Fruit fly (Drosophila melanogaster) whole organism, wandering third instar larva: ENCODE measurements around the gene CG14864.

Experiments used
- Abd-B ChIP-seq: fragments of >200 bp; optimal IDR thresholded peaks from 2 replicates; lab custom pipeline; 2017; ENCODE audit warnings: missing biosample characterization, missing genetic modification characterization
- CG9705 ChIP-seq: fragments of 200-800 bp; sonication (Bioruptor generic); optimal IDR thresholded peaks from 2 replicates; lab custom pipeline; 2018; ENCODE audit warnings: missing biosample characterization, mild to moderate bottlenecking, missing genetic modification characterization
- Hnf4 ChIP-seq: fragments of 200-800 bp; sonication (Bioruptor generic); optimal IDR thresholded peaks from 2 replicates; lab custom pipeline; 2016; ENCODE audit warnings: missing biosample characterization, mild to moderate bottlenecking, missing genetic modification characterization
- OdsH ChIP-seq: fragments of 200-800 bp; sonication (Bioruptor generic); optimal IDR thresholded peaks from 2 replicates; lab custom pipeline; 2016; ENCODE audit warnings: missing biosample characterization, mild to moderate bottlenecking, missing genetic modification characterization
- Rel ChIP-seq, 2 experiments: fragments of 200-800 bp; sonication (Bioruptor generic) in 1 of 2; optimal IDR thresholded peaks; 2 replicates in 1 of 2; 3 replicates in 1 of 2; lab custom pipeline; 2016 to 2019; ENCODE audit warnings: mild to moderate bottlenecking in 2 of 2, missing biosample characterization in 2 of 2, missing genetic modification characterization in 2 of 2, moderate library complexity in 1 of 2
- brk ChIP-seq: fragments of 200-800 bp; sonication (Bioruptor generic); optimal IDR thresholded peaks from 2 replicates; lab custom pipeline; 2016; ENCODE audit warnings: missing biosample characterization, mild to moderate bottlenecking, missing genetic modification characterization
- dsf ChIP-seq: sonication (Bioruptor generic); optimal IDR thresholded peaks from 2 replicates; lab custom pipeline; 2016; ENCODE audit warnings: missing biosample characterization, missing genetic modification characterization, borderline replicate concordance
- h ChIP-seq: fragments of 200-800 bp; sonication (Bioruptor generic); optimal IDR thresholded peaks from 3 replicates; lab custom pipeline; 2016; ENCODE audit warnings: missing biosample characterization, mild to moderate bottlenecking, missing genetic modification characterization
- jim ChIP-seq: fragments of 175-275, 200-325 bp; sonication (Bioruptor generic); optimal IDR thresholded peaks from 2 replicates; lab custom pipeline; 2016; ENCODE audit warnings: missing biosample characterization, mild to moderate bottlenecking, missing genetic modification characterization
- pan ChIP-seq: fragments of >200 bp; optimal IDR thresholded peaks from 2 replicates; lab custom pipeline; 2017
- usp ChIP-seq: fragments of >200 bp; optimal IDR thresholded peaks from 2 replicates; lab custom pipeline; 2017; ENCODE audit warnings: missing biosample characterization, missing genetic modification characterization

DNA sequence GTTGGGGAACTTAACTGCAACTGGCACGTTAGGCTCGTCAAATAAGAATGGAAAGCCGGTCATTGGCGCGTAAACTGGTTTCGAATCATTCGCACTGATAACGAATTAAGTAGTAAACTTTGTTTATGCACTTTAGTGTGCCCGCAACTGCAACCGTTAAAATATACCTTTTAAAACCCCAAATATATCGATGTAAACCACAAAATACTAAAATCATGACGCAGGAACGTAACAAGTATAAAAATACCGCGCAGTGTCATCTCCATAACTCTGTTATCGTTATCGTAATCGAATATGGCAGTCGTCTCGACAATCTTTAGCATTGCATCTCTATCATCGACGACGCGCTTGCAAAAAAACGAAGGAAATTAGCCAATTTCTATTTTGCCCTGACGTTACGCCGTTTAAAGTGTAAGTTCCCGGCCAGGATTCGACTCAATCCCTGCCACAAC is 43.0 kb downstream of the CG14864 start, which contains the start of the genes CG31344 and Caf1-55:
- no peak for TF ChIP-seq Hnf4 (GFP tag; lab: Kevin White, UChicago)
- TF ChIP-seq usp (GFP tag; lab: Kevin White, UChicago) = no peak
- no peak for TF ChIP-seq pan (lab: Kevin White, UChicago)
- TF ChIP-seq h (GFP tag; lab: Kevin White, UChicago) = no peak
- peak; percentile 19 for TF ChIP-seq dsf (GFP tag; lab: Kevin White, UChicago)
- no peak for TF ChIP-seq CG9705
- no peak for TF ChIP-seq brk
- no peak for TF ChIP-seq OdsH (GFP tag; lab: Kevin White, UChicago)
- no peak for TF ChIP-seq jim (GFP tag; lab: Kevin White, UChicago)
- TF ChIP-seq Rel (GFP tag; optimal IDR thresholded peaks at IDR 0.05; lab: Kevin White, UChicago) = no peak
- TF ChIP-seq Rel (tag; optimal IDR thresholded peaks at IDR 0.05; lab: Kevin White, UChicago) = peak; percentile 70
- no peak for TF ChIP-seq Abd-B (GFP tag; lab: Kevin White, UChicago)
